Fruit fly (Drosophila melanogaster) whole organism, wandering third instar larva: ENCODE measurements around the gene Ran.

Source experiments
- Abd-B ChIP-seq: fragments of >200 bp; optimal IDR thresholded peaks from 2 replicates; lab custom pipeline; 2017; ENCODE audit warnings: missing biosample characterization, missing genetic modification characterization
- HLH106 ChIP-seq: fragments of 200-800 bp; optimal IDR thresholded peaks from 3 replicates; lab custom pipeline; 2019; ENCODE audit warnings: missing biosample characterization, mild to moderate bottlenecking, missing genetic modification characterization, moderate library complexity
- Hr78 ChIP-seq: fragments of >200 bp; optimal IDR thresholded peaks from 2 replicates; lab custom pipeline; 2017; ENCODE audit warnings: missing biosample characterization, missing genetic modification characterization
- N ChIP-seq: fragments of >200 bp; optimal IDR thresholded peaks from 2 replicates; lab custom pipeline; 2018; ENCODE audit warnings: missing biosample characterization, missing external identifiers, missing genetic modification characterization
- br ChIP-seq: fragments of 200-800 bp; sonication (Bioruptor generic); optimal IDR thresholded peaks from 2 replicates; lab custom pipeline; 2016; ENCODE audit warnings: missing biosample characterization, missing genetic modification characterization
- brk ChIP-seq: fragments of 200-800 bp; sonication (Bioruptor generic); optimal IDR thresholded peaks from 2 replicates; lab custom pipeline; 2016; ENCODE audit warnings: missing biosample characterization, mild to moderate bottlenecking, missing genetic modification characterization
- dl ChIP-seq, 2 experiments: fragments of 175-275, 200-275 bp in 1 of 2; fragments of 200-275 bp in 1 of 2; sonication (Bioruptor generic); optimal IDR thresholded peaks; lab custom pipeline; 2018; ENCODE audit warnings: mild to moderate bottlenecking in 2 of 2, missing biosample characterization in 2 of 2, missing genetic modification characterization in 2 of 2, moderate library complexity in 2 of 2; ENCODE audit not compliant: partially characterized antibody in 2 of 2, insufficient read depth in 1 of 2
- foxo ChIP-seq, 2 experiments: fragments of 200-800 bp; sonication (Bioruptor generic); optimal IDR thresholded peaks; 2 replicates in 1 of 2; 3 replicates in 1 of 2; lab custom pipeline; 2016 to 2017; ENCODE audit warnings: missing biosample characterization in 2 of 2, missing genetic modification characterization in 2 of 2
- pan ChIP-seq: fragments of >200 bp; optimal IDR thresholded peaks from 2 replicates; lab custom pipeline; 2017
- usp ChIP-seq: fragments of >200 bp; optimal IDR thresholded peaks from 2 replicates; lab custom pipeline; 2017; ENCODE audit warnings: missing biosample characterization, missing genetic modification characterization
- woc ChIP-seq: sonication (Bioruptor generic); optimal IDR thresholded peaks from 2 replicates; lab custom pipeline; 2016; ENCODE audit warnings: missing biosample characterization, mild to moderate bottlenecking, missing genetic modification characterization

DNA sequence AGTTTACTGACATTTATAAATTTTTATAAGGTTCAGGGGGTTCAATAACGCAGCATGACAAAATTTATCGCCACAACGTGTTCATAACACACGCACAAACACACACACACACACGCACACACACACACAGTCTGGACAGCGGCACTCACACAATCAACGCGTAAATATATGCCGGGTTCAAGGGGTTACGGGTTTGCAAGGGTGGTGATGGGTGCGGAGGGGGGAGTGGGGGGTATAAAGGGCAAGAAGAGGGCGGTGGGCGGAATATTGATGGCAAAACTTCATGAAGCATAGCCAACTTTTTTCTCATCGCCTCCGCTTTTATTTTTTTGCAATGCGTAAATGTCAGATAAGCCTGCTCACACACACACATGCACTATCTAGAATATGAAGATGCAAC, 27.6 kb upstream of the Ran start:
- no peak for TF ChIP-seq N
- TF ChIP-seq woc (GFP tag; lab: Kevin White, UChicago), result no peak
- no peak for TF ChIP-seq usp
- no peak for TF ChIP-seq HLH106
- no peak for TF ChIP-seq br (GFP tag; lab: Kevin White, UChicago)
- TF ChIP-seq Abd-B (GFP tag; lab: Kevin White, UChicago), result no peak
- TF ChIP-seq dl (GFP tag; optimal IDR thresholded peaks at IDR 0.05; lab: Kevin White, UChicago; ENCODE audit: insufficient read depth in 1 of 2, partially characterized antibody in 2 of 2), result no peak
- TF ChIP-seq brk (GFP tag; lab: Kevin White, UChicago), result no peak
- TF ChIP-seq Hr78, result no peak
- no peak for TF ChIP-seq pan (lab: Kevin White, UChicago)
- TF ChIP-seq foxo (GFP tag; optimal IDR thresholded peaks at IDR 0.05; lab: Kevin White, UChicago), result no peak
